Worm (Caenorhabditis elegans) whole organism, young adult: ENCODE measurements around the gene nduf-9.
A peak's percentile ranks its signal among the peaks of the same experiment; 100 is the strongest.

Experiments
- B0035.1 ChIP-seq: sonication (generic microtip); optimal IDR thresholded peaks from 2 replicates; lab custom pipeline; 2016; ENCODE audit warnings: missing genetic modification characterization, mild to moderate bottlenecking, missing compliant biosample characterization, missing genotype, missing genetic modification reagents
- B0336.3 ChIP-seq: fragments of 200-800 bp; sonication (Bioruptor generic); IDR thresholded peaks from 2 replicates; pipeline ENCODE4 v1.3.6; 2022; ENCODE audit warnings: missing genetic modification characterization, missing compliant biosample characterization
- C06A6.2 ChIP-seq: fragments of 200-800 bp; sonication (Bioruptor generic); conservative IDR thresholded peaks from 2 replicates; pipeline ENCODE4 v1.3.6; 2022; ENCODE audit warnings: missing genetic modification characterization, missing compliant biosample characterization
- F22D6.2 ChIP-seq: sonication (generic microtip); optimal IDR thresholded peaks from 2 replicates; lab custom pipeline; 2016; ENCODE audit warnings: mild to moderate bottlenecking, missing genetic modification characterization, missing compliant biosample characterization
- F23B12.7 ChIP-seq: sonication (generic microtip); optimal IDR thresholded peaks from 2 replicates; lab custom pipeline; 2017; ENCODE audit warnings: missing genetic modification characterization, mild to moderate bottlenecking, missing compliant biosample characterization, antibody characterized with exemption, moderate library complexity; ENCODE audit not compliant: insufficient read depth
- F37B4.10 ChIP-seq: fragments of 200-800 bp; sonication (Bioruptor generic); IDR thresholded peaks from 2 replicates; pipeline ENCODE4 v1.3.6; 2022; ENCODE audit warnings: missing genetic modification characterization, missing compliant biosample characterization
- F52B5.7 ChIP-seq: sonication (generic microtip); optimal IDR thresholded peaks from 2 replicates; lab custom pipeline; 2016; ENCODE audit warnings: mild to moderate bottlenecking, missing genetic modification characterization, missing compliant biosample characterization
- F57C9.4 ChIP-seq: sonication (generic microtip); optimal IDR thresholded peaks from 2 replicates; lab custom pipeline; 2017; ENCODE audit warnings: mild to moderate bottlenecking, missing genetic modification characterization, missing compliant biosample characterization
- K11D2.4 ChIP-seq: fragments of 200-800 bp; sonication (Bioruptor generic); IDR thresholded peaks from 2 replicates; pipeline ENCODE4 v1.3.6; 2022; ENCODE audit warnings: missing genetic modification reagents, missing genetic modification characterization, missing compliant biosample characterization
- Y53F4B.3 ChIP-seq: fragments of 200-800 bp; sonication (Bioruptor generic); IDR thresholded peaks from 2 replicates; pipeline ENCODE4 v1.3.6; 2022; ENCODE audit warnings: missing genetic modification reagents, missing genetic modification characterization, missing compliant biosample characterization
- Y56A3A.18 ChIP-seq: fragments of 200-800 bp; sonication (Bioruptor generic); IDR thresholded peaks from 2 replicates; pipeline ENCODE4 v1.3.6; 2022; ENCODE audit warnings: missing genetic modification reagents, missing genetic modification characterization, missing compliant biosample characterization
- Y67H2A.10 ChIP-seq: fragments of 200-800 bp; sonication (Bioruptor generic); conservative IDR thresholded peaks from 2 replicates; pipeline ENCODE4 v1.3.6; 2022; ENCODE audit warnings: missing genetic modification reagents, missing genetic modification characterization, missing compliant biosample characterization
- Y95B8A.8 ChIP-seq: fragments of 200-800 bp; sonication (Bioruptor generic); IDR thresholded peaks from 2 replicates; pipeline ENCODE4 v1.3.6; 2022; ENCODE audit warnings: missing genetic modification reagents, missing genetic modification characterization, missing compliant biosample characterization
- aptf-2 ChIP-seq: fragments of 200-800 bp; sonication (Bioruptor generic); conservative IDR thresholded peaks from 2 replicates; pipeline ENCODE4 v1.3.6; 2022; ENCODE audit warnings: missing genetic modification reagents, missing genetic modification characterization, missing compliant biosample characterization
- atf-7 ChIP-seq: sonication (generic microtip); optimal IDR thresholded peaks from 2 replicates; lab custom pipeline; 2017; ENCODE audit warnings: mild to moderate bottlenecking, missing genetic modification characterization, missing compliant biosample characterization
- athp-1 ChIP-seq: sonication (generic microtip); optimal IDR thresholded peaks from 2 replicates; lab custom pipeline; 2017; ENCODE audit warnings: mild to moderate bottlenecking, missing genetic modification characterization, missing compliant biosample characterization
- attf-5 ChIP-seq: fragments of 200-800 bp; sonication (Bioruptor generic); optimal IDR thresholded peaks from 2 replicates; lab custom pipeline; 2018; ENCODE audit warnings: mild to moderate bottlenecking, missing genetic modification characterization, missing compliant biosample characterization
- bed-1 ChIP-seq: fragments of 200-800 bp; sonication (Bioruptor generic); IDR thresholded peaks from 2 replicates; pipeline ENCODE4 v1.3.6; 2022; ENCODE audit warnings: missing genetic modification reagents, missing genetic modification characterization, missing compliant biosample characterization
- ceh-79 ChIP-seq: sonication (generic microtip); optimal IDR thresholded peaks from 2 replicates; lab custom pipeline; 2017; ENCODE audit warnings: mild to moderate bottlenecking, missing genetic modification characterization, missing compliant biosample characterization
- dox-1 ChIP-seq: fragments of 200-800 bp; sonication (Bioruptor generic); IDR thresholded peaks from 2 replicates; pipeline ENCODE4 v1.3.6; 2022; ENCODE audit warnings: missing genetic modification reagents, missing genetic modification characterization, missing compliant biosample characterization
- dpl-1 ChIP-seq: fragments of 150-350 bp; optimal IDR thresholded peaks from 2 replicates; lab custom pipeline; 2014; ENCODE audit warnings: missing biosample characterization, missing genetic modification reagents, missing genetic modification characterization
- egl-18 ChIP-seq: fragments of 200-800 bp; sonication (Bioruptor generic); IDR thresholded peaks from 2 replicates; pipeline ENCODE4 v1.3.6; 2022; ENCODE audit warnings: missing genetic modification reagents, missing genetic modification characterization, missing compliant biosample characterization
- ets-4 ChIP-seq: fragments of 200-800 bp; sonication (Bioruptor generic); optimal IDR thresholded peaks from 2 replicates; lab custom pipeline; 2018; ENCODE audit warnings: mild to moderate bottlenecking, missing genetic modification characterization, missing compliant biosample characterization
- gei-17 ChIP-seq: fragments of 200-800 bp; sonication (Bioruptor generic); optimal IDR thresholded peaks from 2 replicates; lab custom pipeline; 2018; ENCODE audit warnings: mild to moderate bottlenecking, missing genetic modification characterization, missing compliant biosample characterization
- hmg-1.2 ChIP-seq: fragments of 200-800 bp; sonication (Bioruptor generic); IDR thresholded peaks from 2 replicates; pipeline ENCODE4 v1.3.6; 2022; ENCODE audit warnings: missing genetic modification reagents, missing genetic modification characterization, missing compliant biosample characterization
- hmg-20 ChIP-seq: fragments of 200-800 bp; sonication (Bioruptor generic); IDR thresholded peaks from 2 replicates; pipeline ENCODE4 v1.3.6; 2022; ENCODE audit warnings: missing genetic modification reagents, missing genetic modification characterization, missing compliant biosample characterization
- hsf-1 ChIP-seq: fragments of 200-800 bp; sonication (Bioruptor generic); IDR thresholded peaks from 2 replicates; pipeline ENCODE4 v1.3.6; 2022; ENCODE audit warnings: missing genetic modification reagents, missing genetic modification characterization, missing compliant biosample characterization
- lag-1 ChIP-seq: fragments of 200-800 bp; sonication (Bioruptor generic); IDR thresholded peaks from 2 replicates; pipeline ENCODE4 v1.3.6; 2022; ENCODE audit warnings: missing genetic modification reagents, missing genetic modification characterization, missing compliant biosample characterization
- let-526 ChIP-seq: fragments of 200-800 bp; sonication (Bioruptor generic); IDR thresholded peaks from 2 replicates; pipeline ENCODE4 v1.3.6; 2022; ENCODE audit warnings: missing genetic modification reagents, missing genetic modification characterization, missing compliant biosample characterization
- lin-40 ChIP-seq: sonication (generic microtip); optimal IDR thresholded peaks from 2 replicates; lab custom pipeline; 2016; ENCODE audit warnings: missing genetic modification characterization, mild to moderate bottlenecking, missing compliant biosample characterization, missing genotype, missing genetic modification reagents
- madf-3 ChIP-seq: fragments of 200-800 bp; sonication (Bioruptor generic); IDR thresholded peaks from 2 replicates; pipeline ENCODE4 v1.3.6; 2022; ENCODE audit warnings: missing genetic modification reagents, missing genetic modification characterization, missing compliant biosample characterization
- madf-6 ChIP-seq: fragments of 200-800 bp; sonication (Bioruptor generic); IDR thresholded peaks from 2 replicates; pipeline ENCODE4 v1.3.6; 2022; ENCODE audit warnings: missing genetic modification reagents, missing genetic modification characterization, missing compliant biosample characterization
- madf-8 ChIP-seq: fragments of 200-800 bp; sonication (Bioruptor generic); conservative IDR thresholded peaks from 2 replicates; pipeline ENCODE4 v1.3.6; 2022; ENCODE audit warnings: missing genetic modification reagents, missing genetic modification characterization, missing compliant biosample characterization
- mxl-1 ChIP-seq: sonication (generic microtip); optimal IDR thresholded peaks from 2 replicates; lab custom pipeline; 2016; ENCODE audit warnings: missing genetic modification characterization, missing compliant biosample characterization
- nfya-1 ChIP-seq: sonication (generic microtip); optimal IDR thresholded peaks from 2 replicates; lab custom pipeline; 2017; ENCODE audit warnings: antibody characterized with exemption, missing compliant biosample characterization, missing genetic modification characterization, borderline replicate concordance; ENCODE audit not compliant: insufficient read depth
- nfya-2 ChIP-seq: fragments of 200-800 bp; sonication (Bioruptor generic); IDR thresholded peaks from 2 replicates; pipeline ENCODE4 v1.3.6; 2022; ENCODE audit warnings: missing genetic modification reagents, missing genetic modification characterization, missing compliant biosample characterization
- nhr-179 ChIP-seq: sonication (generic microtip); optimal IDR thresholded peaks from 2 replicates; lab custom pipeline; 2016; ENCODE audit warnings: mild to moderate bottlenecking, missing genetic modification characterization, missing compliant biosample characterization
- pbrm-1 ChIP-seq: fragments of 200-800 bp; sonication (Bioruptor generic); IDR thresholded peaks from 2 replicates; pipeline ENCODE4 v1.3.6; 2022; ENCODE audit warnings: missing genetic modification reagents, missing genetic modification characterization, missing compliant biosample characterization
- pha-4 ChIP-seq: fragments of 150-350 bp; sonication (generic microtip); optimal IDR thresholded peaks from 2 replicates; lab custom pipeline; 2014; ENCODE audit warnings: missing biosample characterization, missing genetic modification reagents, missing genetic modification characterization
- rcor-1 ChIP-seq: fragments of 200-800 bp; sonication (Bioruptor generic); IDR thresholded peaks from 2 replicates; pipeline ENCODE4 v1.3.6; 2022; ENCODE audit warnings: missing genetic modification reagents, missing genetic modification characterization, missing compliant biosample characterization
- rec-8 ChIP-seq, 2 experiments: sonication (generic microtip); optimal IDR thresholded peaks; 2 replicates each; lab custom pipeline; 2016; ENCODE audit warnings: mild to moderate bottlenecking in 2 of 2, missing genetic modification characterization in 2 of 2, missing genetic modification reagents in 2 of 2, missing genotype in 2 of 2, missing biosample characterization in 1 of 2, missing compliant biosample characterization in 1 of 2, moderate library complexity in 1 of 2
- repo-1 ChIP-seq: sonication (generic microtip); optimal IDR thresholded peaks from 2 replicates; lab custom pipeline; 2017; ENCODE audit warnings: mild to moderate bottlenecking, missing genetic modification characterization, missing compliant biosample characterization
- sdz-38 ChIP-seq: sonication (generic microtip); optimal IDR thresholded peaks from 2 replicates; lab custom pipeline; 2016; ENCODE audit warnings: missing genotype, missing genetic modification characterization, missing compliant biosample characterization
- snpc-1.3 ChIP-seq: sonication (generic microtip); optimal IDR thresholded peaks from 2 replicates; lab custom pipeline; 2017; ENCODE audit warnings: missing genetic modification characterization, mild to moderate bottlenecking, missing compliant biosample characterization, antibody characterized with exemption, moderate library complexity, missing genotype, missing genetic modification reagents; ENCODE audit not compliant: insufficient read depth
- ztf-25 ChIP-seq: fragments of 200-800 bp; sonication (Bioruptor generic); IDR thresholded peaks from 2 replicates; pipeline ENCODE4 v1.3.6; 2022; ENCODE audit warnings: missing genetic modification reagents, missing genetic modification characterization, missing compliant biosample characterization
- ztf-26 ChIP-seq: sonication (generic microtip); optimal IDR thresholded peaks from 2 replicates; lab custom pipeline; 2017; ENCODE audit warnings: missing genetic modification characterization, missing compliant biosample characterization
- ztf-28 ChIP-seq: fragments of 200-800 bp; sonication (Bioruptor generic); IDR thresholded peaks from 2 replicates; pipeline ENCODE4 v1.3.6; 2022; ENCODE audit warnings: missing genetic modification reagents, missing genetic modification characterization, missing compliant biosample characterization

The nduf-9 gene

DNA sequence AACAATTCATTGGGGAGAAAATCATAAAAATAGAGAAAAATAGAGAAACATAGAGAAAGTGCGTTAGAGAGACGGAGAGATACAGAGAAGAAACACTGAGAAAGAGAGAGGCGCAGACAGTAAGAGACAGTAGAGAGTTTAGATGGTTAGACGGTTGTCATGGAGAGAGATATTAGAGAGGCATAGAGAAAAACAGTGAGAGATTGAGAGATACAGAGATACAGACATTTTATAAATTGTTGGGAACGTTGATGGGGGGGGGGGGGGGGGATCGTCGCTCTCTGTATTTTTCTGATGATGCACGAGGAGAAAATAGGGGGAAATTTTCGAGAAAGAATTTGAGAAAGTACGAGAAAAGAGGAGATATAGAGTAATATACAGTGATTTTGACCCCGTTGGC lies 30.9 kb upstream of the nduf-9 start (continued):
- TF ChIP-seq atf-7 (tag; lab: Kevin White, UChicago): no peak
- TF ChIP-seq hsf-1: no peak
- no peak for TF ChIP-seq Y56A3A.18 (GFP tag; lab: Robert Waterston, UW)
- TF ChIP-seq ztf-25: no peak
- TF ChIP-seq let-526: no peak
- TF ChIP-seq K11D2.4 (GFP tag; lab: Robert Waterston, UW): peak; percentile 80
- TF ChIP-seq pbrm-1 (GFP tag; lab: Robert Waterston, UW): no peak
- no peak for TF ChIP-seq F37B4.10
- TF ChIP-seq hmg-20 (GFP tag; lab: Robert Waterston, UW): no peak
- no peak for TF ChIP-seq nhr-179 (tag; lab: Kevin White, UChicago)
- no peak for TF ChIP-seq bed-1 (GFP tag; lab: Robert Waterston, UW)
- TF ChIP-seq gei-17 (GFP tag; lab: Kevin White, UChicago): peak; percentile 6

DNA sequence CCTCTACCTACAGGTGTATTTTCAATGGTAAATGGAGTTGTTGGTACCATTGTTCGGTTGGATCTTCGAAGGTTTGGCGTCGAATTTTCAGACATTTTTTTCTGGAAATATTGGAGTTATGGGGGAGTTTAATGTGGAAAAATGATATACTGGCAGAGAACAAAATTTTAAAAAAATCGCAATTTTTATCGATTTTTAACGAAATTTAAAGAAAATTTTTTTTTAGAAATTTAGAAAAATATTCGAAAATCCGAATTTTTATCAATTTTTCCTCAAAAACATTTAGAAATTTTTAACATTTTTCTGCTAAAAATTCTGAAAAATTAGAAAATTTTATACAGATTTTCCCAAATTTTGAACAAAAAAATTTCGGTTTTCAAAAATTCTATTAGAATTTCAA lies 30.2 kb upstream of the nduf-9 start, which contains the start of gene Y53G8AM.8:
Gene Y53G8AM.8 (minus strand): TSS at position 101 of the 400 bp plus-strand sequence.
- TF ChIP-seq F52B5.7 (tag; lab: Kevin White, UChicago) (no peak), snpc-1.3 (no peak), sdz-38 (tag; lab: Kevin White, UChicago) (no peak), F57C9.4 (tag; lab: Kevin White, UChicago) (no peak), C06A6.2 (no peak), athp-1 (tag; lab: Kevin White, UChicago) (no peak), B0035.1 (no peak), repo-1 (tag; lab: Kevin White, UChicago) (no peak), nfya-1 (tag; lab: Kevin White, UChicago) (no peak), madf-8 (no peak), madf-3 (GFP tag; lab: Robert Waterston, UW) (no peak)

DNA sequence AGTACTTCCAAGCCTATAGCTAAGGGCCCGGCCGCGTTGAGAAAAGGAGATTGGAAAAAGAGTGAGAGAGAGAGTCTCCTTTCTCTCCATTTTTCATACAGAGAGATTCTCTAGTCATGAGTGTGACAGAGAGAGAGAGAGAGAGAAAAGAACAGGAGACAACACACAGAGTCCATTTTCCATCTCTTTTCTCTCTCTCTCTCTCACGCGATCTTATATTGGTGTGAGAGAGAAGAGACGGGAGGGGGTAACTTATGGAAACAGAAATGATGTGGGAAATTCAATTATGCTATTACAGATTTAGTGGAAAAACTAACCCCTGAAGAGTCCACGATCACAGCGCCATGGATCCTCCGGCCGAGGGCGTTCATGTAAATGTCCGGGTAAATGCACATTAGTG lies 24.8 kb upstream of the nduf-9 start:
- TF ChIP-seq repo-1 (tag; lab: Kevin White, UChicago): no peak
- TF ChIP-seq nfya-2: no peak
- TF ChIP-seq madf-6 (GFP tag; lab: Robert Waterston, UW): no peak
- no peak for TF ChIP-seq ztf-26 (tag; lab: Kevin White, UChicago)
- no peak for TF ChIP-seq Y53F4B.3 (GFP tag; lab: Robert Waterston, UW)
- no peak for TF ChIP-seq pha-4 (tag; lab: Kevin White, UChicago)
- no peak for TF ChIP-seq lag-1 (GFP tag; lab: Robert Waterston, UW)
- no peak for TF ChIP-seq Y95B8A.8
- TF ChIP-seq rec-8 (tag; optimal IDR thresholded peaks at IDR 0.05; lab: Kevin White, UChicago): no peak
- TF ChIP-seq aptf-2 (GFP tag; lab: Robert Waterston, UW): no peak
- no peak for TF ChIP-seq F23B12.7 (tag; lab: Kevin White, UChicago)
- TF ChIP-seq dpl-1 (GFP tag; lab: Kevin White, UChicago): no peak
- TF ChIP-seq dox-1: 0 out of 2 replicates have a peak, but pooled peaks have one; percentile 6
- TF ChIP-seq atf-7 (tag; lab: Kevin White, UChicago): no peak
- no peak for TF ChIP-seq ceh-79
- TF ChIP-seq egl-18 (GFP tag; lab: Robert Waterston, UW): no peak
- peak; percentile 10 for TF ChIP-seq lin-40 (tag; lab: Kevin White, UChicago)
- TF ChIP-seq ztf-28 (GFP tag; lab: Robert Waterston, UW): no peak
- TF ChIP-seq Y67H2A.10 (GFP tag; lab: Robert Waterston, UW): no peak
- no peak for TF ChIP-seq ets-4 (GFP tag; lab: Kevin White, UChicago)
- no peak for TF ChIP-seq madf-3 (GFP tag; lab: Robert Waterston, UW)
- TF ChIP-seq rcor-1: no peak
- no peak for TF ChIP-seq B0336.3 (GFP tag; lab: Robert Waterston, UW)
- TF ChIP-seq mxl-1 (tag; lab: Kevin White, UChicago): no peak
- TF ChIP-seq hmg-1.2 (GFP tag; lab: Robert Waterston, UW): peak; percentile 26; the same call in 1 of the 2 replicates
- TF ChIP-seq F22D6.2 (tag; lab: Kevin White, UChicago): no peak
- peak; percentile 23 for TF ChIP-seq attf-5 (GFP tag; lab: Kevin White, UChicago)
